Worm (Caenorhabditis elegans) whole organism, L4/young adult: ENCODE results near the gene srg-5.

Experiments used
- W03F9.2 ChIP-seq: fragments of 150-350 bp; optimal IDR thresholded peaks from 2 replicates; lab custom pipeline; 2014; ENCODE audit warnings: missing biosample characterization, missing genetic modification characterization
- dao-5 ChIP-seq: sonication (generic microtip); optimal IDR thresholded peaks from 2 replicates; lab custom pipeline; 2016; ENCODE audit warnings: missing genotype, missing genetic modification characterization, moderate library complexity, missing compliant biosample characterization
- him-1 ChIP-seq: sonication (generic microtip); optimal IDR thresholded peaks from 2 replicates; lab custom pipeline; 2016; ENCODE audit warnings: missing genotype, missing genetic modification reagents, missing genetic modification characterization, missing compliant biosample characterization

srg-5 gene

DNA sequence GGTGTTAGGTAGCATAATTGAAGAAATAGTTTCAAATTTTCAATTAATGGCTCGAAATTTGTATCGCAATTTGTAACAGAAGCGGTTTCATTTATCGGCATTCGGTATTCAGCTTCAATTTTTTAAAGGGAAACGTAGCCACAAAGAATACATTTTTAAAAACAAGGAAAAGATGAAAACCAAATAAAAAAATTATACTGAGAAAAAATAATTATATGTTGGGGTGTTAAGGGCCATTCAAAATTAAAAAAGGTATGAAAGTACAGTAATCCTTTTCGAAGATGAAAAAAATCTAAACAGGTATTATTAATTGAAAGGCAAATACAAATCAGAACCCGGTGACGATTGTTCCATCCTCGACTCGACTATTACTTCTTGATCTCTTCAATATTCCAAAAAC is 6.1 kb downstream of the srg-5 start, which contains the start of gene srg-1:
Gene srg-1, minus strand, starts transcription at position 101 of the 400 bp plus-strand sequence.
- no peak for TF ChIP-seq him-1

DNA sequence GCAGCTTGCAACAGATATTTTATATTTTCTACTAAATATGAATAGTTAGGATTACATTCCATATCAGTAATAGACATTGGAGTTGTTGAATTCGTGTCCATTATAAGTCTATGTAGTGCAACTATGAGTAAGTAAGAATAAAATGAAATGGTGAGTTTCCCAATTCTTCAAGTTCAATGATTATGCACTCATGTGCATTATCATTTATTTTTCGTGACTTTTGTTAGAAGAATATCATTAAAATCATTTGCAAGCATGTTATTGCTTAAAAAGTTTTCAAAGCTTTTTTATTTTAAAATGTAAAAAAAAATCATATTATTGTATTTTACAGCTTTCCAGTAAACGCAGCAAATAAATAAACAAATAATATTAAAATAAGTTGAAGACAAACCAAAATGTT is 7.7 kb downstream of the srg-5 start, which contains the start of gene srg-9:
Gene srg-9, minus strand, starts transcription at position 101 of the 400 bp plus-strand sequence.
- no peak for TF ChIP-seq dao-5 (tag; lab: Kevin White, UChicago)
- TF ChIP-seq him-1 = no peak
- no peak for TF ChIP-seq W03F9.2 (tag; lab: Kevin White, UChicago)

DNA sequence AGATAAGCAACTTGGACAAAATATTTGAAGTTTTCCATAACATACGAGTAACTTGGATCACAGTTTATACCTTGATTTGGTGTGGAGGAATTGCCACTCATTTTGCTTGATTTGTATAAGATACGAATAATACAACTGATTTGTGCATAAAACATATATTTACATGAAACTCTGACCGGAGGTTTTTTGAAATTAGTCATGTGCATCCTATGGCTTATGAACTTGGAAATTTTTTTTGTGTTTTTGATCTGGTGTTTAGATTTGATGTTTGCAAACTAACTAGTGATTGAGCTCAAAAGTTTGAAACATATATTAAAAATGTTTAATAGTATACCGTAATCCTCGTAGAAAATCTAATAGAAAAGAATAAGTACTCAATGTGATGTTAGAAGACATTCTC is 9.6 kb downstream of the srg-5 start, which contains the start of gene srg-8:
Gene srg-8, minus strand, starts transcription at position 101 of the 400 bp plus-strand sequence.
- TF ChIP-seq W03F9.2 (tag; lab: Kevin White, UChicago) = no peak
- no peak for TF ChIP-seq dao-5 (tag; lab: Kevin White, UChicago)
- no peak for TF ChIP-seq him-1

DNA sequence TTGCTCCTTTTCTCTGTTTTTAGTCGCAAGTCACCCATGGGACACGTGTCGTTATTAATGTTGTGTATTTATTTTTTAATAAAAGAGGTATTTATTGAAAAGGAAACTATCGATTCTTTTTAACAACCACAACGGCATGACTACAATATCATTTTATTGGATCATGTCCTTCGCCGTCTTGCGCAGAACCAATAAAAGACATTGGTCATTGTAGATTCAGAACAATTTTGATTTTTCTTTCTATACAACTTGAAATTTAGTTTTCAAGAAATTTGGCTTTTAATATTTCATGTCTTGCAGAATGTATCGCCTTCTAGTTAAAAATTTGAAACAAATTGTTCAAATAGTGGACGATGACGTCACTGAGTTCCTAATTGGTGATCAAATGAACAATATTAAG is 12.8 kb downstream of the srg-5 start, which contains the start of gene amdh-1:
Gene amdh-1, plus strand, starts transcription at position 301 of the 400 bp plus-strand sequence.
- TF ChIP-seq him-1 = no peak
- no peak for TF ChIP-seq dao-5 (tag; lab: Kevin White, UChicago)
- TF ChIP-seq W03F9.2 (tag; lab: Kevin White, UChicago) = no peak

DNA sequence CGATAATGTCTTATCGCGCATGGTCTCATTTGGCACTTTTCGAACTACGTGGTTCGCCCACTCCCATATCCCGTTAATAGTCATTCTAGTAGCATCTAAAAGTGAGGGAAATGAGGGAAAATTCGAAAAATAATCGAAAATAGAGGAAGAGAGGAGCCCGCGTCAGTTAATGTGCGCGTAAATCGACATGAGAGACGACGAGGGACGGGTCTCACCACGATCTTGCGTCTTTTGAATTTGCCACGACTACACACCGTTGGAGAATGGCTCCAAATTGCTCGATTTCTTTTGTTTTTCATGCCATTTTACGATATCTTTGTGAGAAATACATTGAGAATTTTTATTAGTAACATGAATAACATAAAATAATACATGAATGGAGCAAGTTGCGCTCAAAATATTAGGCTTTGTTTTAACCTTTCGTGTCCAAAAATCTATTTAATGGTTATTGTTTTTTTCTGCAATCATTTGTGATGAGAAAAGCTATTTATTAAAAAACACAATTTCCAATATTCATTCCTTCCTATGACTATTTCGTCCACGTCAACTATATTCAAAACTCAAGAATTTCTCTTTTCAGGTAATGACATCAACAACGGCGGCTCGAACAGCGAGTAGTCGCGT is 16.2 kb downstream of the srg-5 start, which contains the start of the genes gen-1 and stt-3:
Gene gen-1, minus strand, starts transcription at position 95 of the 624 bp plus-strand sequence.
Gene stt-3, plus strand, starts transcription at position 574 of the 624 bp plus-strand sequence.
- no peak for TF ChIP-seq him-1
- no peak for TF ChIP-seq W03F9.2 (tag; lab: Kevin White, UChicago)
- TF ChIP-seq dao-5 (tag; lab: Kevin White, UChicago) = no peak

DNA sequence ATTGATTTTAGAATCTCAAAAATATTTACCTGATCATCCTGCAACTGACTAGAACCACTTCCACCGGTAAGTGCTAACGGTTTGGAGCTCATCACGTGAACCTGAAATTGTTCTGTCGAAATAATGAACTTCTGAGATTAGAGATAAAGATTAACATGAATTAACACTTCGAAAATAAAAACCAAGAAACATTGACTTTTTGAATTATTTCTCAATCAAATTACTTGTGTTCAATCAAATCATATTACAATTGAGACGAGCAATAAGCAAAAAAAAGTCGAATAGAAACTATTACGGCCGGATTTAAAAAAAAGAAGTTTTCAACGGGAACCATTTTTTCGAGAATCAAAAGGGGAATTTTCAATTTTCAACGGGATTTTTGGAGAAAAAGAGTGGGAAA is 18.6 kb downstream of the srg-5 start, which contains the start of gene bcas-2:
Gene bcas-2, minus strand, starts transcription at position 101 of the 400 bp plus-strand sequence.
- TF ChIP-seq dao-5 (tag; lab: Kevin White, UChicago) (no peak), him-1 (no peak), W03F9.2 (tag; lab: Kevin White, UChicago) (no peak)

DNA sequence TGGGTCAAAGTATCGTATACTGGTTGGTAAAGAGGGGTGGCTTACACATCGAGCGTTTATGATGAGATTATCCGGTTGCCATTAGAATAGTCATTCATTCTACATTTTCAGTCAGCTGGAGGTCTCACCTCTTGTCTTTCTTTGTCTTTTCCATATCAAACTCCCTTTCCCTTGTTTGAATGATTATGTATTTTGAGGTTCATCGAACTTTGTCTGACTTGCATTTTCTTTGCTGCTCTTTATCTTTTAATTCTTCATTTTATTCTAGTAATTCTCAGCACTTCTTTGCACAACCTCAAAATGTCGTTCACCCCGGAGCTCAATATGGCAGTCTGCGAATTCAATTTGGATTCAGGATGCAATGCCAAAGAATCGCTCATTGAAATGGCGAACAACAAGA is 23.8 kb downstream of the srg-5 start, which contains the start of gene T12A2.3:
Gene T12A2.3, plus strand, starts transcription at position 301 of the 400 bp plus-strand sequence.
- TF ChIP-seq W03F9.2 (tag; lab: Kevin White, UChicago) = no peak
- no peak for TF ChIP-seq dao-5 (tag; lab: Kevin White, UChicago)
- no peak for TF ChIP-seq him-1

DNA sequence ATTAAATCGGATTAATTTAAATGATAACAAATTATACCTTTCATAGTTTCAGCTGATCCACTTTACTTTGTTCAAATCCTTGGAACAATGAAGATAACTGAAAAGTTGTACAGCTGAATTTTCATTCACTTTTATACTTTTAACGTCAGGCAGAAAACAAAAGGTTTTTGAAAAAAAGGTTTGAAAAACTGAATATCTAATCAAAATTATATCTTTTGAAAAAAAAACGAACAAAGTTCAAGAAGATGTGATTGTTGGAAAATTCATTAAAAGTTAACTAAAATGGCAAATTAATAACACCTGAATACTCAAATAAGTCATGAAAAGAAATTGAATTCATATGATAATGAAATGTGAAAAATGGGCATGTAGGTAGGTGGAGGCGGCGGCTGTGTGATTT is 27.7 kb downstream of the srg-5 start, which contains the start of gene T12A2.21:
Gene T12A2.21, minus strand, starts transcription at position 101 of the 400 bp plus-strand sequence.
- TF ChIP-seq him-1 (no peak), W03F9.2 (tag; lab: Kevin White, UChicago) (no peak), dao-5 (tag; lab: Kevin White, UChicago) (no peak)

DNA sequence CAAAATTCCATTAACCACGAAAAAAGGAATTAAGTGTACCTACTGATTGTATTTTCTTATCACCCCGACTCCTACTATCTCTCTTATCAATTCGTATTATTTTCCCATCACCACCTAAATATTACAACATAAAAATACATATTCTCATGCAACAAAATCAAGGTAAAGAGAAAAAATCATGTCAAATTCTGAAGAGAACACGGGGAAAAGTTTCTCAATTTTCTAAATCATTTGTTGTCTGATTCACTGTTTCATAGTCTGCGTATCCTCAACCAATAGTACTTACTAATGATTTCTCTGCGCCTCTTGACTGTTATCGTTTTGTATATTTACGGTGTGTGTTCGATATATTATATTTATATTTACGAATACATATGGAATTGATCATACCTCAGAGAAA is 32.5 kb downstream of the srg-5 start:
- TF ChIP-seq dao-5 (tag; lab: Kevin White, UChicago) = no peak
- no peak for TF ChIP-seq W03F9.2 (tag; lab: Kevin White, UChicago)
- no peak for TF ChIP-seq him-1

DNA sequence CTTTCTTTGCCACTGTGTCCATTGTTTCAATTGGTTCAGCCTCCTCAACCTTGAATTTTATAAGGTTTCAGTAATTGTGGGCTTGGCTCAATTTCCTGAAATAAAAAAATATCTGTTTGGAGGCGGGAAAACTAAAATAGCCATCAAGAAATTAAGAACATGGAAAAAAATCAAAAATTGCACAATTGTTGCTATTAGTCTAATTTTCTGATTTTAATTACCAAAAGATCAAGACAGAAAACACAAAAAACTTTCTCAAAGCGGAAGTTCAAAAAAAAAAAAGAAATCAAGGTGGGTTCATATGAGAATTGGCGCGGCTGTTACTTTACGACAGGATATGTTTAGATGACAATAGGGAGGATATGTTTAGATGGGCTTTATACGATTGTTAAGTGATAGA is 33.5 kb downstream of the srg-5 start, which contains the start of gene esyt-2:
Gene esyt-2, minus strand, starts transcription at position 101 of the 400 bp plus-strand sequence.
- no peak for TF ChIP-seq him-1
- TF ChIP-seq W03F9.2 (tag; lab: Kevin White, UChicago) = no peak
- no peak for TF ChIP-seq dao-5 (tag; lab: Kevin White, UChicago)

DNA sequence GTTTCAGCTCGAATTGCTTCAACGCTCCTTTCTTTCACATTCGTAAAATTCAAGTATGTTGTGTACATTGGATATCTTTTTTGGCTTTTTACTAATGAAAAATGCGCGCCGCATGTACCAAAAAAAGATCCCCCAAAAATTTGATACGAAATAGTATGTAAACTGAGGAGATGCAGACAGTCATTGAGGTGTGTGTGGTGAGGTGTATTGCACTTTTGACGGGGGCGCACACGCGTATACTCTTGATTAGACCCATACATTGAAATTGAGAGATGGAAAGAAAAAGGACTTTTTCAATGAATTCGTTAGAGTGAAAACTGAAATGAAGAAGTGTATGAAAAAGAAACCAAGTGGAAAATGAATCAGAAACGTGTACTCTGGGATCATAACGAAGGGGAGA is 42.9 kb downstream of the srg-5 start:
- TF ChIP-seq him-1 = no peak
- no peak for TF ChIP-seq W03F9.2 (tag; lab: Kevin White, UChicago)
- no peak for TF ChIP-seq dao-5 (tag; lab: Kevin White, UChicago)

DNA sequence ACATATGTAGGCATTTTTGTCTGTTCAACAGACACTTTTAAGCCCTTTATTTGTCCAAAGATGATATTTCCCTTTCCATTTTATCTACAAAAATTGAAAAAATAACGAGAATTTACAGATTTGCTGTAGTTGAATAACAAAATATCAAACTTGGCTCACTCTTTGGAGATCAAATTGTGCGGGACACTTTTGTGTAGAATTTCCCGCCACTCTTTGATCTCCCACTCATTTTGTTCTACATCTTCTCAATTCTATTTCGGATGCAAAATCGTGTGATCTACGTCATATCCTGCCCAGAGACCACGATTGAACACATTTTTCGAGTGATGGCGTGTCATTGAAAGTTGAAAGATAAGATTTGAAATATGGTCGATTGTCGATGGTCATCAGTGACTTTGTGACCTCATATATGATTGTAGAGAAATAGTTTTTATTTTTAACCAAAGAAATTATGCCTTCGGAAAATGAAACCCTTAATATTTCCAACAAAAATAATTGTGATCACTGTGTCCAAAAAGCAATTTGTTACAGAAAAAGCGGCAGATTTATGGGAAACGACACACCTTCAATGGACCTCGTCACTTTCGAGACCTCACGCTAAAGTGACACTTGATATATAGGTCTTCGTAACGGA is 47.4 kb downstream of the srg-5 start, which contains the start of gene hot-4:
Gene hot-4, plus strand, starts transcription at position 584 of the 634 bp plus-strand sequence.
- TF ChIP-seq dao-5 (tag; lab: Kevin White, UChicago) (no peak), W03F9.2 (tag; lab: Kevin White, UChicago) (no peak)

DNA sequence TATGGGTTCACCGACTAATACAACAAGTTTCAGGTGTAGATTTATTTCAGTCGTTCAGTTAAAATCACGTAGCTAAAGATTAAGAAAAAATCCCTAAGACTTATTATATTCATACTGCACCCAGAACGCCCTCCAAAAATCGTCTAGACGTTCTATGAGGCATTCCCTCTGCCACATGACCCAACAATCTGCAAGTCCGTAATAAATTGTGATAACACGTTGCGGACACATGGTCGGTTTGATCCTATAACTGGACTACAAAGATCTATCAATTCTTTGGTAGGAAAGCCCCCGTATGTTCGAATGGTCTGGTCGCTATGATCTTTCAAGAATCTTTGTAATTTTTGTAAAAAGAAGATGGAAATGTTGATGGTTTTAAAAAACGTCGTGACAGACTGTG is 48.4 kb downstream of the srg-5 start:
- no peak for TF ChIP-seq dao-5 (tag; lab: Kevin White, UChicago)
- TF ChIP-seq W03F9.2 (tag; lab: Kevin White, UChicago) = no peak
- TF ChIP-seq him-1 = no peak

DNA sequence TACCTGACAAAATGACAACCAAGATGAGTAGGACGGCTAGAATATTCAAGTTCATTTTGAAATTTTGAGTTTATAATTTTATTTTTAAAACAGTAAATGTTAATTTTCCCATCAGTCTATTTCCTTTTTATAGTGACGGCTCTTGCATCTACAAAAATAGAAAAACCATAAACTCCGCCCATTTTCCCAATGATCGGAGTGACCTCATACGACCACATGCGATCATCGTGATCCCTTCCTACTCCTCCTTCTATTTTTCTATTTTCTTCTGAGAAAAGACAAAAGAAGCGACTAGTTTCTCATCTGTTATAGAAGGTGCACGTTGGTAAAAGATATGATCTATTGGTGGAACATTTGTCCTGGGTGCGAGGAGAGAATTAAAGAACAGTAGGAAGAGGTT is 48.9 kb downstream of the srg-5 start, which contains the start of gene C23G10.11:
Gene C23G10.11, minus strand, starts transcription at position 101 of the 400 bp plus-strand sequence.
- TF ChIP-seq him-1 = no peak
- TF ChIP-seq dao-5 (tag; lab: Kevin White, UChicago) = no peak
- TF ChIP-seq W03F9.2 (tag; lab: Kevin White, UChicago) = no peak
